Fruit fly (Drosophila melanogaster): Measurements from ENCODE around the gene xit.

xit gene

dm6 chrX:6791531-6791930 is 29.3 kb upstream of the xit start (continued):
- TF ChIP-seq CG9215 (GFP tag; IDR thresholded peaks at IDR 0.05), result no peak
- no peak for TF ChIP-seq ham (GFP tag; IDR thresholded peaks at IDR 0.05)
- TF ChIP-seq tin (GFP tag; optimal IDR thresholded peaks at IDR 0.05), result no peak
- no peak for TF ChIP-seq Myb (GFP tag; optimal IDR thresholded peaks at IDR 0.05)
- peak; percentile 4 for TF ChIP-seq cwo (GFP tag; optimal IDR thresholded peaks at IDR 0.05)
- no peak for TF ChIP-seq CG12071 (GFP tag; optimal IDR thresholded peaks at IDR 0.05)
- no peak for TF ChIP-seq sqz (GFP tag; optimal IDR thresholded peaks at IDR 0.05)
- TF ChIP-seq grau (tag; optimal IDR thresholded peaks at IDR 0.05), result peak; percentile 23
- no peak for TF ChIP-seq CG10321 (GFP tag; IDR thresholded peaks at IDR 0.05)
- no peak for TF ChIP-seq Hr39 (optimal IDR thresholded peaks at IDR 0.05)
- 0 out of 2 replicates have a peak, but pooled peaks have one; percentile 18 for TF ChIP-seq Xrp1 (GFP tag; IDR thresholded peaks at IDR 0.05)
- TF ChIP-seq CG4707 (GFP tag; optimal IDR thresholded peaks at IDR 0.05), result no peak
- TF ChIP-seq tna (GFP tag; IDR thresholded peaks at IDR 0.05; ENCODE audit: partially characterized antibody), result no peak
- TF ChIP-seq onecut (GFP tag; IDR thresholded peaks at IDR 0.05), result no peak
- no peak for TF ChIP-seq zen2 (GFP tag; IDR thresholded peaks at IDR 0.05; ENCODE audit: partially characterized antibody)
- TF ChIP-seq cg (GFP tag; optimal IDR thresholded peaks at IDR 0.05), result no peak
- no peak for TF ChIP-seq lilli (GFP tag; optimal IDR thresholded peaks at IDR 0.05)
- TF ChIP-seq sna (GFP tag; IDR thresholded peaks at IDR 0.05; ENCODE audit: partially characterized antibody), result no peak
- no peak for TF ChIP-seq CG17385 (GFP tag; optimal IDR thresholded peaks at IDR 0.05)
- TF ChIP-seq sc (optimal IDR thresholded peaks at IDR 0.05), result no peak
- no peak for TF ChIP-seq sc (GFP tag; optimal IDR thresholded peaks at IDR 0.05)
- no peak for TF ChIP-seq tio (GFP tag; optimal IDR thresholded peaks at IDR 0.05)
- TF ChIP-seq az2 (GFP tag; optimal IDR thresholded peaks at IDR 0.05), result peak; percentile 9
- no peak for TF ChIP-seq ATbp (GFP tag; optimal IDR thresholded peaks at IDR 0.05)
- no peak for TF ChIP-seq CG18262 (tag; optimal IDR thresholded peaks at IDR 0.05)
- TF ChIP-seq tll (GFP tag; optimal IDR thresholded peaks at IDR 0.05), result no peak
- TF ChIP-seq kay (GFP tag; optimal IDR thresholded peaks at IDR 0.05), result no peak
- 0 out of 2 replicates have a peak, but pooled peaks have one; percentile 17 for TF ChIP-seq Nf-YA (GFP tag; IDR thresholded peaks at IDR 0.05)
- TF ChIP-seq sima (GFP tag; optimal IDR thresholded peaks at IDR 0.05), result no peak
- TF ChIP-seq CG34224 (GFP tag; IDR thresholded peaks at IDR 0.05; ENCODE audit: partially characterized antibody), result no peak
- no peak for TF ChIP-seq fd64A (GFP tag; optimal IDR thresholded peaks at IDR 0.05)
- peak; percentile 9 to 59 for TF ChIP-seq Trl (optimal IDR thresholded peaks at IDR 0.05)
- TF ChIP-seq Trl (GFP tag; optimal IDR thresholded peaks at IDR 0.05), result no peak
- 0 out of 3 replicates have a peak, but pooled peaks have one; percentile 19 for TF ChIP-seq HLH4C (GFP tag; IDR thresholded peaks at IDR 0.05; ENCODE audit: partially characterized antibody)
- TF ChIP-seq lbe (GFP tag; optimal IDR thresholded peaks at IDR 0.05), result no peak
- peak; percentile 4 for TF ChIP-seq CG9817 (tag; optimal IDR thresholded peaks at IDR 0.05)
- TF ChIP-seq vvl (GFP tag; IDR thresholded peaks at IDR 0.05), result peak; percentile 58
- no peak for TF ChIP-seq CG17802 (tag; optimal IDR thresholded peaks at IDR 0.05)
- TF ChIP-seq CG8924 (tag; optimal IDR thresholded peaks at IDR 0.05), result no peak
- TF ChIP-seq CG30020 (tag; optimal IDR thresholded peaks at IDR 0.05), result no peak
- TF ChIP-seq pfk (GFP tag; optimal IDR thresholded peaks at IDR 0.05), result no peak
- TF ChIP-seq Vsx1 (GFP tag; optimal IDR thresholded peaks at IDR 0.05), result no peak
- TF ChIP-seq CG17328 (GFP tag; IDR thresholded peaks at IDR 0.05), result no peak
- TF ChIP-seq CG1024 (GFP tag; IDR thresholded peaks at IDR 0.05), result no peak
- no peak for TF ChIP-seq CG31388 (GFP tag; optimal IDR thresholded peaks at IDR 0.05)
- peak; percentile 71; the same call in 2 of the 3 replicates for TF ChIP-seq ci (GFP tag; IDR thresholded peaks at IDR 0.05)
- TF ChIP-seq esg (GFP tag; conservative IDR thresholded peaks at IDR 0.05), result peak; percentile 25; the same call in 1 of the 2 replicates
- TF ChIP-seq Oaz (GFP tag; IDR thresholded peaks at IDR 0.05), result no peak
- no peak for TF ChIP-seq Dfd (GFP tag; optimal IDR thresholded peaks at IDR 0.05)
- TF ChIP-seq ap (GFP tag; IDR thresholded peaks at IDR 0.05), result no peak
- peak; percentile 14 for TF ChIP-seq Xbp1 (GFP tag; optimal IDR thresholded peaks at IDR 0.05)
- no peak for TF ChIP-seq CG7745 (tag; optimal IDR thresholded peaks at IDR 0.05)
